Worm (Caenorhabditis elegans): ENCODE measurements around the gene ast-1.
A peak's percentile ranks its signal among the peaks of the same experiment; 100 is the strongest.

The ast-1 gene

DNA sequence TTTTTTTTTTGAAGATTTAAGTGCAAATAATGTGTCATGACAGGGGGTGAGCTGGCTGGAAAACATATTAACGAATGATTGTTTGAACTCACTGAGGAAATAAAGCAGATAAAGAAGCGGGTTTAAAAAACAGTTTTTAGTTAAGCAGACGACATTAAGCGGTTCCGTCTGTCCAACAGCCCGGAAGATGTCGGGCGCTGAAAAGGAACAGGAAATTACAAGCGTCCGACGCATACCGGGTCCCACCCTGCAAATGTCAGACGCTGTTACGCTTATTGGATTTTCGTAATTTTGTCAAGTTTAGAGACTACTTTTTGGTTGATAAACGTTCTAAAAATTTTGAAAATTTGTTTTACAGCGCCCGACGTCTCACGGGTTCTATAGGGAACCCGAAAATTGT, 24.4 kb upstream of the ast-1 start:
- TF ChIP-seq tab-1 (GFP tag; IDR thresholded peaks at IDR 0.05) (no peak), ztf-29 (GFP tag; IDR thresholded peaks at IDR 0.05) (no peak), med-1 (GFP tag; optimal IDR thresholded peaks at IDR 0.05; ENCODE audit: insufficient read depth) (no peak), T22C8.4 (GFP tag; IDR thresholded peaks at IDR 0.05) (no peak), flt-1 (GFP tag; IDR thresholded peaks at IDR 0.05) (no peak), ztf-23 (GFP tag; IDR thresholded peaks at IDR 0.05) (no peak), cog-1 (tag; optimal IDR thresholded peaks at IDR 0.05) (no peak), ref-1 (GFP tag; conservative IDR thresholded peaks at IDR 0.05) (no peak), klf-2 (GFP tag; conservative IDR thresholded peaks at IDR 0.05) (no peak)

DNA sequence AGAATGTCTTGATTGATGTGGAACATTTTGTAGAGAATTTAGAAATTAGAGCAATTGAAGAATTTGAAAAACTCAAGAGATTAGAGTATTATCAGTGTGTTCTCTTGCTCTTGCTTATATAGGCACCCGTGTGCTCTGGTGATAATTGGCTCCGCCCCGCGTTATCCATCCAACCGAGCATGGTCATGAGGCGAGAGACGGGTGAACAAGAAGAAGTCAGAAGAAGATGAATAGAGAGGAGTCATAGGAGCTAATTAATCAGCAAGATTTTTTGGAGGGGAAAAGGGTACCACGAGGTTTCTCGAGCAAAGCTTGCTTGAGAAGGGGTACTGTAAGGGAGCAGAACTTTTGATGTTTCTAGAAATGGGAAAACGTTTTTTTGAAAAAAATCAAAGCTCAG, 22.7 kb upstream of the ast-1 start:
- TF ChIP-seq klf-2 (GFP tag; conservative IDR thresholded peaks at IDR 0.05) (no peak), ref-1 (GFP tag; conservative IDR thresholded peaks at IDR 0.05) (no peak), flt-1 (GFP tag; IDR thresholded peaks at IDR 0.05) (no peak), ztf-23 (GFP tag; IDR thresholded peaks at IDR 0.05) (no peak), ztf-29 (GFP tag; IDR thresholded peaks at IDR 0.05) (no peak), tab-1 (GFP tag; IDR thresholded peaks at IDR 0.05) (no peak), cog-1 (tag; optimal IDR thresholded peaks at IDR 0.05) (no peak)

DNA sequence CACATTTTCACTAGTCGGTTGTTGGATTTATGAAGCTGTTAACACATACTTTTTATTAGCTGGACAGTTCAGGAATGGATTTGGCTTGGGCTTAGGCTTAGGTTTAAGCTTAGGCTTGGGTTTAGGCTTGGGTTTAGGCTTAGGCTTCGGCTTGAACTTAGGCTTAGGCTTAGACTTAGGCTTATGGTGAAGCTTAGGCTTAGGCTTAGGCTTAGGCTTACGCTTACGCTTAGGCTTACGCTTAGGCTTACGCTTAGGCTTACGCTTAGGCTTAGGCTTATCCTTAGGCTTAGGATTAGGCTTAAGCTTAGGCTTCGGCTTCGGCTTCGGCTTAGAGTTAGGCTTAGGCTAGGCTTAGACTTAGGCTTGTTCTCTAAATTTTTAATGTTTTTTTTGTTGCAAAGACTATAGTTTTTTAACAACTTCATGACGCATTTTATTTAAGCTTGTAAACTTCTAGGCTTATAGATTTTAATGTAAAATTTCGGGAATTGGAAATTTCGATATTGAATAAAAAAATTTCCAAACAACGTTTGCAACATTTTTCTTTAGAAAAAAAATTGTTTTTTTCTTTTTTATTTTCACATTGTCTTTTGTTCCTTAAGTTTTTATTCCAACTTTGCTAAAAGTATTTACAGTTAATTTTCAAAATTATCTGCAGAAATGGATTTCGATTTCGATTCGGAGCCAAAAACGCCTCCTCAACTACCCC, 20.1 kb upstream of the ast-1 start, which contains the start of gene R03H10.2:
Gene R03H10.2, plus strand, starts transcription at position 662 of the 712 bp plus-strand sequence.
- peak; percentile 49; the same call in 1 of the 2 replicates for TF ChIP-seq ztf-29 (GFP tag; IDR thresholded peaks at IDR 0.05)
- TF ChIP-seq ref-1 (GFP tag; conservative IDR thresholded peaks at IDR 0.05), result no peak

DNA sequence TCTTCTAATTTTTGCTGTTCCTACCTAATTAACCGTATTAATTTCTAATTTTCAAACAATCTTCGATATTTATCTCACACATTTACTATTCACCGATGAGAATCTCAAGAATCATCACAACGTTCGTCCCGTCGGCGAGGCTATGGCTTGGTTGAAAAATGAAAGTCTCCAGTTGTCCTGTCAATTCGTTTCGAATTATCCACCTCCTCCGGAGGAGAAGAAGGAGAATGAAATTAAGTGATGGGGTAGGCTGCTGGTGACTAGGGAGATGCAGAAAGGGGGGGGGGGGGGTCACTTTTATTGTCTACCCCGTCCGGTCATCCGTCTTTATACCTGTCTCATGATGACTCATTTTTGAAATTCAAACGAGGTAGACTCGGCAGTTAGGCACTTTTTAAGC, 17.7 kb upstream of the ast-1 start:
- TF ChIP-seq T22C8.4 (GFP tag; IDR thresholded peaks at IDR 0.05), result no peak
- no peak for TF ChIP-seq med-1 (GFP tag; optimal IDR thresholded peaks at IDR 0.05; ENCODE audit: insufficient read depth)
- TF ChIP-seq ref-1 (GFP tag; conservative IDR thresholded peaks at IDR 0.05), result no peak
- no peak for TF ChIP-seq tab-1 (GFP tag; IDR thresholded peaks at IDR 0.05)
- TF ChIP-seq flt-1 (GFP tag; IDR thresholded peaks at IDR 0.05), result no peak
- TF ChIP-seq ztf-23 (GFP tag; IDR thresholded peaks at IDR 0.05), result no peak
- no peak for TF ChIP-seq cog-1 (tag; optimal IDR thresholded peaks at IDR 0.05)
- no peak for TF ChIP-seq klf-2 (GFP tag; conservative IDR thresholded peaks at IDR 0.05)
- no peak for TF ChIP-seq ztf-29 (GFP tag; IDR thresholded peaks at IDR 0.05)

DNA sequence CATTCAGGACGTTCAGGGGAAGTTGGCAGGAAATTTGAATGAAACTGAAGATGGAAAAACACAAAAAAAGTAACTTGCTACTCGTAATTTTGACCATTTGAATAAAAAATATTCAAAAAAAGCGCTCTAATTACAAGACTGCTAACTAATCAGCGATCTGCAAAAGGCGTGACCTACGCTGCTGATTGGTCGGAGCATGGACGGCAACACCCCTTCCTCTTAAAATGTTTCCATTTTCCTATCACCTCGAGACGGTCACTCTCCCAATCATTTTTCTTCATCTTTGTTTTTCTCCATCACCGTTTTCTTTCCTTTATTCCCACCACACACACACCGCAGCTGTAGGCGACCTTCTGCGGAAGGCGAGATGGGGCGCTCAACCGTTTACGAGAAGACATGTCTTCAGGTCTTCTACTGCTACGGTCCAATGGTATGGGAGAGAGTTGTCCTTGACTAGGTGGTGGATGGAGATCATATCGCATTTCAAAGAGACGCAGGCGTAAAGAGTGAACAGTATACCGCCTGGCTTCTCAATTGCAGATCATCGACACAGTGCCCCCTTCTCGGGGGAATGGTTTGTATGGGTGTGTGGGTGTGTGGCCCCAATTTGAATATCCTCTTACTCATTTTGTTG, 16.5 kb upstream of the ast-1 start:
- no peak for TF ChIP-seq tab-1 (GFP tag; IDR thresholded peaks at IDR 0.05)
- TF ChIP-seq ztf-23 (GFP tag; IDR thresholded peaks at IDR 0.05), result no peak
- TF ChIP-seq klf-2 (GFP tag; conservative IDR thresholded peaks at IDR 0.05), result no peak
- TF ChIP-seq flt-1 (GFP tag; IDR thresholded peaks at IDR 0.05), result no peak
- TF ChIP-seq T22C8.4 (GFP tag; IDR thresholded peaks at IDR 0.05), result no peak

DNA sequence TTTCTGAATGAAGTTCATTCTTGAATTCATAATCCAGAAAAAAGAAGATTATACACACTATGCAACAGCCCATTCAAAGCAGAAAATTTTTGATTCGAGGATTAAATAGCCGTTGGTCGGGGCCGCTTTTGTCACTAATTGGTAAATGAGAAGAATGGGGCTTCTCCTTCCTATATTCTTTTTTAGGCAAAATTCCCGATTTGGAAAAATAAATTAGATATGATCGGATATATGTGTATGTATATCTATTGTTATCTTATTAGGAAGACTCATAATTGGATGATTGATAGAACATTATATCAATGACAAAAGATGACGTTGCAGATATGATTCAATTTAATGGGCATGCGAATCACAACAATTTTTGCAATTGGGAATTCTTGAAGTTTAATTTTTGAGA, 15.1 kb upstream of the ast-1 start:
- TF ChIP-seq cog-1 (tag; optimal IDR thresholded peaks at IDR 0.05) (no peak), ztf-29 (GFP tag; IDR thresholded peaks at IDR 0.05) (no peak), klf-2 (GFP tag; conservative IDR thresholded peaks at IDR 0.05) (no peak), med-1 (GFP tag; optimal IDR thresholded peaks at IDR 0.05; ENCODE audit: insufficient read depth) (no peak), ref-1 (GFP tag; conservative IDR thresholded peaks at IDR 0.05) (no peak), T22C8.4 (GFP tag; IDR thresholded peaks at IDR 0.05) (no peak), flt-1 (GFP tag; IDR thresholded peaks at IDR 0.05) (no peak), ztf-23 (GFP tag; IDR thresholded peaks at IDR 0.05) (no peak), tab-1 (GFP tag; IDR thresholded peaks at IDR 0.05) (no peak)

DNA sequence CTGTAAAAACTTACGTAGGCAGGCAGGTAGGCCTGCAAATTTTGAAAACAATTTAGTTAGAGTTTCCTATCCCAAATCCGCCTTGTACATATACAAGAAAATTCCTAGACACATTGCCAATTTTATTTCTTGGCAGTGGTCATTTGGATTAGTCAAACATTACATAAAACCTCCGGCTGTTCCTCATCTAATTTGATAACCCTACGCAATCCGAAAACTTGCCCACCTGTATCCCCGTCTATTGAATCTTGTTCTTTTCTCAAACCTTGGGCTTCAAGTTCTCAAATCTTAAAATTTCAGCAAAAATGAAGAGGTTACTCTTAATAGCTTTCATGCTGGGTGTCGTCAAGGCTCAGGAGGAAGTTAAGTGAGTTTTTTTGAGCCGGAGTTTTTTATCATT, 10.9 kb upstream of the ast-1 start, which contains the start of gene F56D3.1:
Gene F56D3.1, plus strand, starts transcription at position 301 of the 400 bp plus-strand sequence.
- TF ChIP-seq ref-1 (GFP tag; conservative IDR thresholded peaks at IDR 0.05), result no peak
- TF ChIP-seq T22C8.4 (GFP tag; IDR thresholded peaks at IDR 0.05), result no peak
- no peak for TF ChIP-seq med-1 (GFP tag; optimal IDR thresholded peaks at IDR 0.05; ENCODE audit: insufficient read depth)
- TF ChIP-seq ztf-29 (GFP tag; IDR thresholded peaks at IDR 0.05), result no peak
- TF ChIP-seq klf-2 (GFP tag; conservative IDR thresholded peaks at IDR 0.05), result no peak
- no peak for TF ChIP-seq ztf-23 (GFP tag; IDR thresholded peaks at IDR 0.05)
- no peak for TF ChIP-seq flt-1 (GFP tag; IDR thresholded peaks at IDR 0.05)
- TF ChIP-seq tab-1 (GFP tag; IDR thresholded peaks at IDR 0.05), result no peak
- TF ChIP-seq cog-1 (tag; optimal IDR thresholded peaks at IDR 0.05), result no peak

DNA sequence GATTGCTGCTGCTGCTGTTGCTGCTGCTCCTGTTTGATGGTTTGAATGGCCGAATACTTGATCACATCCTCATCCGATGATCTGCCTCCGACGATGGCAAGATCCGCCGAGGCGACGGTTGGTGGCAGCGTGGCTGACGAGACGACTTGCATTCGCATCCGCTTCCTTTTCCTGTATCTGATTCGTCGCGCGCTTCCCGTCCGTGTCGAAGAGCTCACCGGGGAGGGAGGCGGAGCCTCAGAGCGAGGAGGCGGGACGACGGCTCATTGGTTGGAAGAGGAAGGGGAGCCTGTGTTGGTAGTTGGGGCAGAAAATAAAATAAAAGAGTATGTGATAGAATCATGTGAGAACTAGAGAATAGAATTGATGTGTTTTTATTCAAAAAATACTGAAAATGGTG, 471 bp downstream of the ast-1 start:
- TF ChIP-seq flt-1 (GFP tag; IDR thresholded peaks at IDR 0.05), result no peak
- TF ChIP-seq cog-1 (tag; optimal IDR thresholded peaks at IDR 0.05), result no peak
- no peak for TF ChIP-seq T22C8.4 (GFP tag; IDR thresholded peaks at IDR 0.05)
- no peak for TF ChIP-seq tab-1 (GFP tag; IDR thresholded peaks at IDR 0.05)

DNA sequence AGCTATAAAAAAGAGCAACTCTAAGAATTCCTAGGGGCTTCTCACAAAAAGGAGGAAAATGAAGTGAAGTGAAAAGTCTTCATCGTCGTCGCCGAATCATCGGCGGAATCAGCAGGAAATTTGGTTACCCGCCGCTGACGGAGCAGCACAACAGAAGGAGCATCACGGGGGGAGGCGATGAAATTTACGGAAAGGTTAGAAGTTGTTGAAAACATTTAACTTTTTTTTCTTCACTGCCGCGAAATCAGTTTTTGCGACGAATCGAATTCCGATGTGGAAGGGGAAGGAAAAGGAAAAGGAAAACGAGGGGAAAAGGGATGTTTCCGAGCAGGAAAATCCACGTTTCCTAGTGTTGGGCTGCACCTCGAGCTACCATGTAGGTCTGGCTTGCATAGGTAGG, 1.8 kb downstream of the ast-1 start:
- no peak for TF ChIP-seq T22C8.4 (GFP tag; IDR thresholded peaks at IDR 0.05)
- TF ChIP-seq ref-1 (GFP tag; conservative IDR thresholded peaks at IDR 0.05), result no peak
- no peak for TF ChIP-seq flt-1 (GFP tag; IDR thresholded peaks at IDR 0.05)
- TF ChIP-seq tab-1 (GFP tag; IDR thresholded peaks at IDR 0.05), result no peak

DNA sequence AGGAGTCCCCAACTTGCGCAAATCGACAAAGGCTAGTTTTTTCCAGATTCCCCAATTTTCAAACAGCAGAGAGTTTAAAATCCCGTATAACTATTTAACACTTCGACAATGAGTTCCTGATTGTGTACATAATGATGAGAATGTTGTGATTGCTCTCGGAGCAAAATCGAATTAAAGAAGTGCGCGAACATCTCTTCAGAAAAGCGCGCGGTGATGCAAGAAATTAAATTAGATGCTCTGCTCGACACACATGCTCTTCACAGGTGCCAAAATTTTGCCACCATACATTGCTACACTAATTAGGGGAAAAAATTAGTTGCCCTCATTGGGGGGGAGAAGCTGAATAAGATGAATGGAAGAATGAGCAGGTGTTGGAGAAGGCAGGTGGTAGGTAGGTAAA, 5.7 kb downstream of the ast-1 start:
- no peak for TF ChIP-seq cog-1 (tag; optimal IDR thresholded peaks at IDR 0.05)
- no peak for TF ChIP-seq ztf-23 (GFP tag; IDR thresholded peaks at IDR 0.05)
- TF ChIP-seq ref-1 (GFP tag; conservative IDR thresholded peaks at IDR 0.05), result no peak
- no peak for TF ChIP-seq med-1 (GFP tag; optimal IDR thresholded peaks at IDR 0.05; ENCODE audit: insufficient read depth)
- no peak for TF ChIP-seq ztf-29 (GFP tag; IDR thresholded peaks at IDR 0.05)
- no peak for TF ChIP-seq tab-1 (GFP tag; IDR thresholded peaks at IDR 0.05)
- no peak for TF ChIP-seq flt-1 (GFP tag; IDR thresholded peaks at IDR 0.05)
- TF ChIP-seq klf-2 (GFP tag; conservative IDR thresholded peaks at IDR 0.05), result no peak
- TF ChIP-seq T22C8.4 (GFP tag; IDR thresholded peaks at IDR 0.05), result no peak

Measured in whole organism, midembryonic.